Fruit fly (Drosophila melanogaster): ENCODE data around the gene CG34140.

The CG34140 gene

DNA sequence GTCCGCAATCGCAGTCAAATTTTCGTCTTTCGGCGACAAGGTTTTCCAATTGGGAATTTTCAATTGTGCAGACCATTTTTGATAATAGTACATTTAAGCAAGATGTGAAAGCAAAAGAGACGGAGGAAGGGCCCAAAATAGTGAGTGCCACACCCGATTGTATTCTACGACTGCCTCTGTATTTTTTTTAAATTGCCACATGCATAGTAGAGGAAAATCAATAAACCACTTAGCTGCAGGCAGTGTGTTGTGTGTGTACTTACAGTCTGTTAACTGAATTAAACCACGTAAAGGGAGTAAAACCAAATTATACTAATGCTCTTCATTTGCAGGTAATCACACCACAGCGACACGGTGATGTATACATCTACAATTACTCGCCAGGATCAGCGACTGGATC is 12.5 kb downstream of the CG34140 start:
- TF ChIP-seq h (optimal IDR thresholded peaks at IDR 0.05) (no peak), Myc (optimal IDR thresholded peaks at IDR 0.05) (no peak), ttk (optimal IDR thresholded peaks at IDR 0.05) (no peak), insv (optimal IDR thresholded peaks at IDR 0.05) (no peak), psq (optimal IDR thresholded peaks at IDR 0.05) (no peak), Sin3A (optimal IDR thresholded peaks at IDR 0.05) (no peak)

dm6 chr3L:166789-167132 is 17.5 kb downstream of the CG34140 start:
- TF ChIP-seq h (optimal IDR thresholded peaks at IDR 0.05) (no peak), Sin3A (optimal IDR thresholded peaks at IDR 0.05) (no peak), Myc (optimal IDR thresholded peaks at IDR 0.05) (no peak), ttk (optimal IDR thresholded peaks at IDR 0.05) (no peak), insv (optimal IDR thresholded peaks at IDR 0.05) (no peak), psq (optimal IDR thresholded peaks at IDR 0.05) (no peak)

- TF ChIP-seq Myc (optimal IDR thresholded peaks at IDR 0.05) (no peak), h (optimal IDR thresholded peaks at IDR 0.05) (no peak), psq (optimal IDR thresholded peaks at IDR 0.05) (no peak), ttk (optimal IDR thresholded peaks at IDR 0.05) (no peak), insv (optimal IDR thresholded peaks at IDR 0.05) (no peak), Sin3A (optimal IDR thresholded peaks at IDR 0.05) (no peak)
These were observed 18.0 kb downstream of the CG34140 start for dm6 chr3L:165981-166788.

dm6 chr3L:161833-162587 is 22.2 kb downstream of the CG34140 start:
- TF ChIP-seq ttk (optimal IDR thresholded peaks at IDR 0.05), result no peak
- no peak for TF ChIP-seq insv (optimal IDR thresholded peaks at IDR 0.05)
- TF ChIP-seq h (optimal IDR thresholded peaks at IDR 0.05), result no peak
- no peak for TF ChIP-seq Sin3A (optimal IDR thresholded peaks at IDR 0.05)
- TF ChIP-seq psq (optimal IDR thresholded peaks at IDR 0.05), result no peak
- TF ChIP-seq Myc (optimal IDR thresholded peaks at IDR 0.05), result no peak

dm6 chr3L:160446-161094 is 23.7 kb downstream of the CG34140 start:
- no peak for TF ChIP-seq h (optimal IDR thresholded peaks at IDR 0.05)
- no peak for TF ChIP-seq insv (optimal IDR thresholded peaks at IDR 0.05)
- no peak for TF ChIP-seq Sin3A (optimal IDR thresholded peaks at IDR 0.05)

- TF ChIP-seq Sin3A (optimal IDR thresholded peaks at IDR 0.05), result no peak
These were observed 24.7 kb downstream of the CG34140 start for dm6 chr3L:159406-160084.

dm6 chr3L:157674-158179 is 26.5 kb downstream of the CG34140 start:
- TF ChIP-seq psq (optimal IDR thresholded peaks at IDR 0.05), result no peak

DNA sequence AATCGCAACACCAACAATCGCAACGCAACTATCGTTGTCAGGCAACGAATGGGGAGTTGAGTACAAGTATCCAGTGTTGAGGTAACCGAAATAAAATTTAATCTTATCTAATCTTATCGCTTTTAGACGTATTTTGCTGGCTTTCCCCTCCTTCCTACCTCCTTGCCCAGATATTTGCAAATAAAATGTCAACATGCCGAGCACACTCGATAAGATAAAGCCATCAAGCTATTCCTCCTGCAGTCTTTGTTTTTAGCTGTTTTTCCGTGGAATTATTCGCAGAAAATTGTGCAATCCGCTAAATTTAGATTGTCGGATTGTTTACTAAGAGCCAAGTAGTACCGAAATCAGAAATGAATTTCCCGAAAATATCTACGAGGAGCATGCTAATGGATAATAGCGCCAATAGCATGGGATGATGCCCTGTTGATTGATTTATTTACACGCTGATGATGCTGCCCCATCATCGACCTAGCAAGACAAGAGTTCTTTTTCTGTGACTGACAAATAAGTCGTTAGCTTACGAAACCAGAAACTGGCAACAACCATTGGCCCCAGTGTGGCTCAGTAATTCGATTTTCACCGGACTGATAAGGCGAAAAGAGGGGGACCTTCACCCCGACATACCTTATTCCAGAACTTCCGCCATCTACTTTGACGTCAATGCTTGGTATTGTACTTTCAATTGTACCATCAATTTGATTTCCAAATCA is 27.5 kb downstream of the CG34140 start:
- TF ChIP-seq ttk (optimal IDR thresholded peaks at IDR 0.05) (no peak), psq (optimal IDR thresholded peaks at IDR 0.05) (no peak), Sin3A (optimal IDR thresholded peaks at IDR 0.05) (no peak), insv (optimal IDR thresholded peaks at IDR 0.05) (no peak), Myc (optimal IDR thresholded peaks at IDR 0.05) (no peak), h (optimal IDR thresholded peaks at IDR 0.05) (no peak)

DNA sequence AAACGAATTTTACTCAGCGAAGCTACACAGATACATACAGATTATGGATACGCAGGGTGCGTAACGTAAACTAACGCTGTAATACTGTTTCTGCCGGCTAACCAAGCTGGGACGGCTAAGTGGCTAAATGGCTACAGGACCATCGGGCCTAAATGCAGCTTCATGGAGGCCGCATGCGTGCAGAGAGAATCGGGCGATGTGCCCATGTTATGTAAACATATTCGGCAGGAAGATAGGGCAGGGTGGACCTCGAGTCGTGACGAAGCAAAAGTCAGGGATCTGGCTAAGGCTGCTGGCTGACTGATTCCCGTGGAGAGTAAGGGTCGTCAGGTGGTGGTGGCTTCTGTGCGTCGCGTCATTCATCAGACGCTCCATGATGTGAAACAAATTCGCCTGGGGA is 30.6 kb downstream of the CG34140 start:
- no peak for TF ChIP-seq h (optimal IDR thresholded peaks at IDR 0.05)
- TF ChIP-seq psq (optimal IDR thresholded peaks at IDR 0.05), result no peak
- TF ChIP-seq Sin3A (optimal IDR thresholded peaks at IDR 0.05), result no peak
- TF ChIP-seq Myc (optimal IDR thresholded peaks at IDR 0.05), result no peak
- no peak for TF ChIP-seq insv (optimal IDR thresholded peaks at IDR 0.05)
- no peak for TF ChIP-seq ttk (optimal IDR thresholded peaks at IDR 0.05)

dm6 chr3L:152489-152888 is 31.7 kb downstream of the CG34140 start, which contains the start of the genes Dic61B and p130CAS:
Gene Dic61B, minus strand, starts transcription at chr3L:152589.
Gene p130CAS, plus strand, starts transcription at chr3L:152884.
- TF ChIP-seq h (optimal IDR thresholded peaks at IDR 0.05), result no peak

dm6 chr3L:145998-146576 is 38.1 kb downstream of the CG34140 start, which contains the start of gene CG6845:
Gene CG6845, plus strand, starts transcription at chr3L:146433.
- no peak for TF ChIP-seq Myc (optimal IDR thresholded peaks at IDR 0.05)
- no peak for TF ChIP-seq insv (optimal IDR thresholded peaks at IDR 0.05)
- TF ChIP-seq psq (optimal IDR thresholded peaks at IDR 0.05), result no peak
- TF ChIP-seq h (optimal IDR thresholded peaks at IDR 0.05), result no peak
- TF ChIP-seq Sin3A (optimal IDR thresholded peaks at IDR 0.05), result no peak
- no peak for TF ChIP-seq ttk (optimal IDR thresholded peaks at IDR 0.05)

All from Kc167 (cell line).